Worm (Caenorhabditis elegans): ENCODE data around the gene mct-5.

DNA sequence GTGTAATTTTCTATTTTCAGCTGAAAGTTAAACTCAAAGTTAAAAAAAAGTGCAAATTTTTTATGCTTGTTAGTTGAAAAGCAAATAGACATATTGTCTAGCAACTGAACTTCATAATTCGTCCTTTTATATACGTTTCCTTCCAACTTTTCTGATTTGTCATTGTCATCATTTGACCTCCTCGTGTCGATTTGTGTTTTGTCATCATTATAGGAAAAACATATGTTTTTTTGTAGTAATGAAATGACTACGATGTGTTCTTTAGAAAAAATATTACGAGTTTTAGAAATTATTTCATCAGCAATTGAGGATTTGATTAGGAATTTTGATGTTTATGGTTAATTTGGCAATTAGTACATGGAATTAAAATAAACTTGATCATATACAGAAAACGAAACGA lies 37.6 kb downstream of the mct-5 start:
- no peak for TF ChIP-seq ref-1 (GFP tag; conservative IDR thresholded peaks at IDR 0.05)
- no peak for TF ChIP-seq med-1 (GFP tag; optimal IDR thresholded peaks at IDR 0.05; ENCODE audit: insufficient read depth)

All from whole organism, midembryonic.